Worm (Caenorhabditis elegans): ENCODE results near the gene phy-2.

DNA sequence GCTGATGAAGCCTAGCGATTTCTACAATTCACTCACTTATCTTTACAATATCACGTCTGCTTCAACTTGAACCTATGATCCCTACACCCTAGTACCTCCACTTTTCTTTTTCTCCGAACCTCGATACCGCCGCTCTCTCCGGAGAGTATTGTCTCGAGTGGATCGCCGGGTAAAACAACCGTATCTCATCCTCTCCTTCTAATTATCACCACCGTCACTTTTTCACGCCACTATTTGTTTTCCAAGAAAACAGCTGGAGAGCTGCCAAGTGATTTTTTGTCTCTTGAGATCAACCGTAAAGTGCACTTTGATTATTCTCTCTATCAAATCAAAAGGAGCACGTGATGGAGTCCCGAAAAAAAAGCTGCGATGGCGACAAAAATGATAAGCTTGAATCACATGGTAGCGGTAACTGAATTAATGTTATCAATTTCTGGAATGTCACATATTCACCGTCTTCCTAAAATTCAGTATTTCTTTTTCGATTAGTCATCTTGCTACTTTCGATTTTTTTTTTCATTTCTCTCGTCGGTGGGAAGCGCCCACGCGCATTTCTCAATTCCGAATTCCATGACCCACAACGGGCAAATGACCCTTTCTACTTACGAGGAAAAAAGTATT, 16.1 kb downstream of the phy-2 start:
- no peak for TF ChIP-seq klf-2 (GFP tag; conservative IDR thresholded peaks at IDR 0.05)
- no peak for TF ChIP-seq ztf-29 (GFP tag; IDR thresholded peaks at IDR 0.05)
- TF ChIP-seq T22C8.4 (GFP tag; IDR thresholded peaks at IDR 0.05), result no peak
- TF ChIP-seq flt-1 (GFP tag; IDR thresholded peaks at IDR 0.05), result no peak
- no peak for TF ChIP-seq ref-1 (GFP tag; conservative IDR thresholded peaks at IDR 0.05)
- no peak for TF ChIP-seq med-1 (GFP tag; optimal IDR thresholded peaks at IDR 0.05; ENCODE audit: insufficient read depth)
